Fruit fly (Drosophila melanogaster) whole organism, embryonic: ENCODE results near the gene Lcp65Ab1.

Experiments
- Atf6 ChIP-seq: fragments of 200-800 bp; sonication (Bioruptor generic); IDR thresholded peaks from 2 replicates; pipeline ENCODE4 v1.3.6; 2022; ENCODE audit warnings: missing biosample characterization, missing genetic modification characterization
- Bdp1 ChIP-seq: fragments of 200-800 bp; sonication (Bioruptor generic); optimal IDR thresholded peaks from 3 replicates; lab custom pipeline; 2016; ENCODE audit warnings: missing biosample characterization, missing genetic modification characterization
- CG10147 ChIP-seq: fragments of 200-800 bp; sonication (Bioruptor generic); optimal IDR thresholded peaks from 2 replicates; lab custom pipeline; 2019; ENCODE audit warnings: missing biosample characterization, mild to moderate bottlenecking, missing genetic modification characterization, moderate library complexity
- CG10979 ChIP-seq: fragments of 200-800 bp; sonication (Bioruptor generic); optimal IDR thresholded peaks from 2 replicates; lab custom pipeline; 2018; ENCODE audit warnings: missing biosample characterization, mild to moderate bottlenecking, missing genetic modification characterization, moderate library complexity
- CG1233 ChIP-seq: fragments of 200-800 bp; sonication (Bioruptor generic); optimal IDR thresholded peaks from 4 replicates; lab custom pipeline; 2018; ENCODE audit warnings: missing biosample characterization, mild to moderate bottlenecking, missing genetic modification characterization
- CG12942 ChIP-seq: fragments of 200-800 bp; sonication (Bioruptor generic); optimal IDR thresholded peaks from 3 replicates; lab custom pipeline; 2016; ENCODE audit warnings: missing biosample characterization, missing genetic modification characterization
- CG13296 ChIP-seq: fragments of 200-800 bp; sonication (Bioruptor generic); optimal IDR thresholded peaks from 3 replicates; lab custom pipeline; 2018; ENCODE audit warnings: missing biosample characterization, mild to moderate bottlenecking, missing genetic modification characterization
- CG15601 ChIP-seq: fragments of 200-800 bp; sonication (Bioruptor generic); optimal IDR thresholded peaks from 3 replicates; lab custom pipeline; 2019; ENCODE audit warnings: missing biosample characterization, mild to moderate bottlenecking, missing genetic modification characterization, moderate library complexity
- CG15696 ChIP-seq: fragments of 200-800 bp; sonication (Bioruptor generic); optimal IDR thresholded peaks from 2 replicates; lab custom pipeline; 2019; ENCODE audit warnings: missing biosample characterization, mild to moderate bottlenecking, missing genetic modification characterization, moderate library complexity
- CG31388 ChIP-seq: fragments of 200-800 bp; sonication (Bioruptor generic); optimal IDR thresholded peaks from 2 replicates; lab custom pipeline; 2016; ENCODE audit warnings: missing biosample characterization, missing genetic modification characterization
- CG4360 ChIP-seq: fragments of 200-800 bp; sonication (Bioruptor generic); IDR thresholded peaks from 2 replicates; pipeline ENCODE4 v1.3.6; 2022; ENCODE audit warnings: missing biosample characterization, missing genetic modification characterization
- CG6689 ChIP-seq: fragments of 200-800 bp; sonication (Bioruptor generic); IDR thresholded peaks from 2 replicates; pipeline ENCODE4 v1.3.6; 2022; ENCODE audit warnings: missing biosample characterization, missing genetic modification characterization
- CG7786 ChIP-seq: fragments of 200-800 bp; sonication (Bioruptor generic); optimal IDR thresholded peaks from 2 replicates; lab custom pipeline; 2016; ENCODE audit warnings: missing biosample characterization, missing genetic modification characterization
- CG8924 ChIP-seq: fragments of 200-800 bp; optimal IDR thresholded peaks from 3 replicates; lab custom pipeline; 2019; ENCODE audit warnings: missing biosample characterization, mild to moderate bottlenecking, missing genetic modification characterization, moderate library complexity
- CkIIα-i1 ChIP-seq: fragments of 200-800 bp; sonication (Bioruptor generic); IDR thresholded peaks from 2 replicates; pipeline ENCODE4 v1.3.6; 2022; ENCODE audit warnings: missing biosample characterization, missing genetic modification characterization
- Dfd ChIP-seq, 2 experiments: fragments of >200 bp; optimal IDR thresholded peaks; 2 replicates each; lab custom pipeline; 2017; ENCODE audit warnings: missing biosample characterization in 2 of 2, missing genetic modification characterization in 2 of 2
- GATAe ChIP-seq: fragments of 200-800 bp; sonication (Bioruptor generic); conservative IDR thresholded peaks from 2 replicates; pipeline ENCODE4 v1.3.6; 2022; ENCODE audit warnings: missing biosample characterization, missing genetic modification characterization
- Gsc ChIP-seq: fragments of 200-800 bp; sonication (Bioruptor generic); IDR thresholded peaks from 2 replicates; pipeline ENCODE4 v1.3.6; 2022; ENCODE audit warnings: missing biosample characterization, missing genetic modification characterization
- Hr3 ChIP-seq: fragments of 200-800 bp; sonication (Bioruptor generic); optimal IDR thresholded peaks from 3 replicates; lab custom pipeline; 2016; ENCODE audit warnings: missing biosample characterization, missing genetic modification characterization
- Kr ChIP-seq: fragments of 200-800 bp; sonication (Bioruptor generic); optimal IDR thresholded peaks from 2 replicates; lab custom pipeline; 2017; ENCODE audit warnings: missing biosample characterization, mild to moderate bottlenecking, missing genetic modification characterization
- Lim3 ChIP-seq: fragments of 200-800 bp; sonication (Bioruptor generic); IDR thresholded peaks from 2 replicates; pipeline ENCODE4 v1.3.6; 2022; ENCODE audit warnings: missing biosample characterization, missing genetic modification characterization
- Mad ChIP-seq: fragments of 200-800 bp; sonication (Bioruptor generic); optimal IDR thresholded peaks from 2 replicates; lab custom pipeline; 2016; ENCODE audit warnings: missing biosample characterization, missing genetic modification characterization
- Oli ChIP-seq: fragments of 200-800 bp; sonication (Bioruptor generic); optimal IDR thresholded peaks from 2 replicates; lab custom pipeline; 2018; ENCODE audit warnings: missing biosample characterization, mild to moderate bottlenecking, missing genetic modification characterization, moderate library complexity
- PHDP ChIP-seq: fragments of 200-800 bp; sonication (Bioruptor generic); optimal IDR thresholded peaks from 3 replicates; lab custom pipeline; 2018; ENCODE audit warnings: missing biosample characterization, mild to moderate bottlenecking, missing genetic modification characterization, moderate library complexity
- Pdp1 ChIP-seq, 2 experiments: fragments of 200-800 bp; sonication (Bioruptor generic); optimal IDR thresholded peaks; 3 replicates each; lab custom pipeline; 2016; ENCODE audit warnings: missing biosample characterization in 2 of 2, missing genetic modification characterization in 2 of 2, mild to moderate bottlenecking in 1 of 2, moderate library complexity in 1 of 2
- Sin3A ChIP-seq: fragments of >200 bp; optimal IDR thresholded peaks from 2 replicates; lab custom pipeline; 2018
- Sry-δ ChIP-seq: fragments of 200-800 bp; sonication (Bioruptor generic); optimal IDR thresholded peaks from 2 replicates; lab custom pipeline; 2016; ENCODE audit warnings: missing biosample characterization, missing genetic modification characterization
- Xbp1 ChIP-seq: fragments of 200-800 bp; sonication (Bioruptor generic); optimal IDR thresholded peaks from 3 replicates; lab custom pipeline; 2016; ENCODE audit warnings: missing biosample characterization, mild to moderate bottlenecking, missing genetic modification characterization
- Xrp1 ChIP-seq: fragments of 200-800 bp; sonication (Bioruptor generic); IDR thresholded peaks from 2 replicates; pipeline ENCODE4 v1.3.6; 2022; ENCODE audit warnings: missing biosample characterization, missing genetic modification characterization
- cas ChIP-seq: fragments of 200-800 bp; sonication (Bioruptor generic); IDR thresholded peaks from 2 replicates; pipeline ENCODE4 v1.3.6; 2022; ENCODE audit warnings: missing biosample characterization, missing genetic modification characterization
- caup ChIP-seq: fragments of 200-800 bp; sonication (Bioruptor generic); optimal IDR thresholded peaks from 3 replicates; lab custom pipeline; 2017; ENCODE audit warnings: missing biosample characterization, mild to moderate bottlenecking, missing genetic modification characterization, moderate library complexity; ENCODE audit not compliant: severe bottlenecking
- chn ChIP-seq: fragments of 200-800 bp; sonication (Bioruptor generic); optimal IDR thresholded peaks from 2 replicates; lab custom pipeline; 2016; ENCODE audit warnings: missing biosample characterization, missing genetic modification characterization
- corto ChIP-seq: fragments of 200-800 bp; sonication (Bioruptor generic); optimal IDR thresholded peaks from 2 replicates; lab custom pipeline; 2016; ENCODE audit warnings: missing biosample characterization, mild to moderate bottlenecking, missing genetic modification characterization, moderate library complexity
- esg ChIP-seq: fragments of 200-800 bp; sonication (Bioruptor generic); conservative IDR thresholded peaks from 2 replicates; pipeline ENCODE4 v1.3.6; 2022; ENCODE audit warnings: missing biosample characterization, missing genetic modification characterization
- fd102C ChIP-seq: fragments of 200-800 bp; sonication (Bioruptor generic); optimal IDR thresholded peaks from 2 replicates; lab custom pipeline; 2018; ENCODE audit warnings: missing biosample characterization, mild to moderate bottlenecking, missing genetic modification characterization, moderate library complexity
- hb ChIP-seq: fragments of 200-800 bp; sonication (Bioruptor generic); IDR thresholded peaks from 3 replicates; pipeline ENCODE4 v1.3.6; 2022; ENCODE audit warnings: missing biosample characterization, missing genetic modification characterization; ENCODE audit not compliant: partially characterized antibody
- hbn ChIP-seq: fragments of 200-800 bp; sonication (Bioruptor generic); IDR thresholded peaks from 2 replicates; pipeline ENCODE4 v1.3.6; 2022; ENCODE audit warnings: missing biosample characterization, missing genetic modification characterization; ENCODE audit not compliant: partially characterized antibody
- jumu ChIP-seq: fragments of 200-800 bp; sonication (Bioruptor generic); optimal IDR thresholded peaks from 3 replicates; lab custom pipeline; 2016; ENCODE audit warnings: missing biosample characterization, missing genetic modification characterization
- kay ChIP-seq: fragments of 200-800 bp; sonication (Bioruptor generic); optimal IDR thresholded peaks from 2 replicates; lab custom pipeline; 2016; ENCODE audit warnings: missing biosample characterization, missing genetic modification characterization
- klu ChIP-seq: fragments of 200-800 bp; sonication (Bioruptor generic); IDR thresholded peaks from 2 replicates; pipeline ENCODE4 v1.3.6; 2022; ENCODE audit warnings: missing biosample characterization, missing genetic modification characterization
- mld ChIP-seq: fragments of 200-800 bp; sonication (Bioruptor generic); IDR thresholded peaks from 3 replicates; pipeline ENCODE4 v1.3.6; 2022; ENCODE audit warnings: missing biosample characterization, missing genetic modification characterization; ENCODE audit not compliant: partially characterized antibody
- nom ChIP-seq: fragments of 200-800 bp; sonication (Bioruptor generic); optimal IDR thresholded peaks from 2 replicates; lab custom pipeline; 2017; ENCODE audit warnings: missing biosample characterization, missing genetic modification characterization, mild to moderate bottlenecking, moderate library complexity, missing genetic modification reagents
- otp ChIP-seq: fragments of 200-800 bp; sonication (Bioruptor generic); IDR thresholded peaks from 3 replicates; pipeline ENCODE4, ENCODE4 v1.3.6; 2022; ENCODE audit warnings: missing biosample characterization, missing genetic modification characterization
- row ChIP-seq: fragments of 200-800 bp; sonication (Bioruptor generic); IDR thresholded peaks from 3 replicates; pipeline ENCODE4 v1.3.6; 2022; ENCODE audit warnings: missing biosample characterization, missing genetic modification characterization
- sens ChIP-seq: fragments of 200-800 bp; sonication (Bioruptor generic); peaks from one replicate; lab custom pipeline; 2016; ENCODE audit warnings: missing biosample characterization, missing genetic modification characterization
- slp2 ChIP-seq: fragments of 200-800 bp; sonication (Bioruptor generic); optimal IDR thresholded peaks from 2 replicates; lab custom pipeline; 2016; ENCODE audit warnings: missing biosample characterization, missing genetic modification characterization
- sr ChIP-seq: fragments of 200-800 bp; sonication (Bioruptor generic); IDR thresholded peaks from 3 replicates; pipeline ENCODE4 v1.3.6; 2022; ENCODE audit warnings: missing biosample characterization, missing genetic modification characterization
- tap ChIP-seq: fragments of 200-800 bp; optimal IDR thresholded peaks from 3 replicates; lab custom pipeline; 2019; ENCODE audit warnings: missing biosample characterization, mild to moderate bottlenecking, missing genetic modification characterization, moderate library complexity
- trh ChIP-seq: fragments of 200-800 bp; sonication (Bioruptor generic); optimal IDR thresholded peaks from 2 replicates; lab custom pipeline; 2016; ENCODE audit warnings: missing biosample characterization, missing genetic modification characterization

Lcp65Ab1 gene

dm6 chr3L:6188995-6189927 lies 39.9 kb downstream of the Lcp65Ab1 start, which contains the start of the genes D19A and CG7386 (continued):
- no peak for TF ChIP-seq hb
- TF ChIP-seq row, result peak; percentile 93
- peak; percentile 64 for TF ChIP-seq chn (GFP tag; lab: Kevin White, UChicago)
- no peak for TF ChIP-seq Lim3 (GFP tag; lab: Robert Waterston, UW)
- no peak for TF ChIP-seq CkIIα-i1 (GFP tag; lab: Robert Waterston, UW)
- no peak for TF ChIP-seq Gsc (GFP tag; lab: Robert Waterston, UW)
- peak; percentile 20 for TF ChIP-seq CG15601 (tag; lab: Kevin White, UChicago)
- TF ChIP-seq caup (GFP tag; lab: Kevin White, UChicago), result peak; percentile 49
- TF ChIP-seq GATAe (GFP tag; lab: Robert Waterston, UW), result no peak
- peak; percentile 57 for TF ChIP-seq CG13296
- peak; percentile 56 for TF ChIP-seq CG7786
- peak; percentile 22 for TF ChIP-seq Sry-δ (GFP tag; lab: Kevin White, UChicago)
- peak; percentile 69 for TF ChIP-seq CG8924 (tag; lab: Kevin White, UChicago)
- TF ChIP-seq Sin3A (lab: Kevin White, UChicago), result no peak
- TF ChIP-seq trh (GFP tag; lab: Kevin White, UChicago), result no peak
- peak; percentile 45 for TF ChIP-seq CG10147 (GFP tag; lab: Kevin White, UChicago)
- no peak for TF ChIP-seq CG4360 (GFP tag; lab: Robert Waterston, UW)
- TF ChIP-seq CG1233, result peak; percentile 41
- TF ChIP-seq CG15696 (tag; lab: Kevin White, UChicago), result peak; percentile 31
- peak; percentile 46; the same call in 1 of the 2 replicates for TF ChIP-seq cas (GFP tag; lab: Robert Waterston, UW)
- peak; percentile 16 for TF ChIP-seq Mad
- peak; percentile 30 to 41 for TF ChIP-seq Pdp1 (GFP tag; optimal IDR thresholded peaks at IDR 0.05; lab: Kevin White, UChicago)
- TF ChIP-seq mld (GFP tag; lab: Robert Waterston, UW), result no peak
- peak; percentile 33 for TF ChIP-seq CG10979 (tag; lab: Kevin White, UChicago)
- peak; percentile 24 for TF ChIP-seq nom
- peak; percentile 11 for TF ChIP-seq Oli (tag; lab: Kevin White, UChicago)
- no peak for TF ChIP-seq Bdp1 (GFP tag; lab: Kevin White, UChicago)
- no peak for TF ChIP-seq CG12942 (GFP tag; lab: Kevin White, UChicago)
- 0 out of 3 replicates have a peak, but pooled peaks have one; percentile 8 for TF ChIP-seq sr (GFP tag; lab: Robert Waterston, UW)
- TF ChIP-seq sens, result peak; percentile 83
- no peak for TF ChIP-seq corto (GFP tag; lab: Kevin White, UChicago)
- peak; percentile 70 for TF ChIP-seq Xrp1
- TF ChIP-seq Xbp1 (GFP tag; lab: Kevin White, UChicago), result peak; percentile 67
- TF ChIP-seq hbn (GFP tag; lab: Robert Waterston, UW), result no peak; the same call in 1 of the 2 replicates
- peak; percentile 37 for TF ChIP-seq jumu (GFP tag; lab: Kevin White, UChicago)
- TF ChIP-seq fd102C (GFP tag; lab: Kevin White, UChicago), result no peak
- TF ChIP-seq PHDP, result peak; percentile 68
- peak; percentile 5 for TF ChIP-seq kay (GFP tag; lab: Kevin White, UChicago)
- TF ChIP-seq slp2 (GFP tag; lab: Kevin White, UChicago), result peak; percentile 49
- TF ChIP-seq esg (GFP tag; lab: Robert Waterston, UW), result no peak; the same call in none of the 2 replicates
- TF ChIP-seq Dfd (GFP tag; optimal IDR thresholded peaks at IDR 0.05; lab: Kevin White, UChicago), result no peak
- peak; percentile 75 for TF ChIP-seq CG6689 (GFP tag; lab: Robert Waterston, UW)
- no peak for TF ChIP-seq Kr (GFP tag; lab: Kevin White, UChicago)
- no peak for TF ChIP-seq klu (GFP tag; lab: Robert Waterston, UW)
- TF ChIP-seq CG31388 (GFP tag; lab: Kevin White, UChicago), result no peak
- no peak for TF ChIP-seq otp
- TF ChIP-seq tap (tag; lab: Kevin White, UChicago), result peak; percentile 46
- peak; percentile 36; the same call in 1 of the 2 replicates for TF ChIP-seq Atf6
- peak; percentile 34 for TF ChIP-seq Hr3 (GFP tag; lab: Kevin White, UChicago)
